Worm (Caenorhabditis elegans) whole organism, young adult: ENCODE results near the gene dmsr-6.

Experiments
- F49E8.2 ChIP-seq: sonication (generic microtip); optimal IDR thresholded peaks from 3 replicates; lab custom pipeline; 2017; ENCODE audit warnings: missing genetic modification characterization, mild to moderate bottlenecking, missing compliant biosample characterization, antibody characterized with exemption, moderate library complexity; ENCODE audit not compliant: insufficient read depth
- Y67H2A.10 ChIP-seq: fragments of 200-800 bp; sonication (Bioruptor generic); conservative IDR thresholded peaks from 2 replicates; pipeline ENCODE4 v1.3.6; 2022; ENCODE audit warnings: missing genetic modification reagents, missing genetic modification characterization, missing compliant biosample characterization
- ekl-4 ChIP-seq: fragments of 200-800 bp; sonication (Bioruptor generic); IDR thresholded peaks from 2 replicates; pipeline ENCODE4 v1.3.6; 2022; ENCODE audit warnings: missing genetic modification reagents, missing genetic modification characterization, missing compliant biosample characterization
- lin-26 ChIP-seq: fragments of 200-800 bp; sonication (Bioruptor generic); IDR thresholded peaks from 2 replicates; pipeline ENCODE4 v1.3.6; 2022; ENCODE audit warnings: missing genetic modification reagents, missing genetic modification characterization, missing compliant biosample characterization
- mel-28 ChIP-seq: sonication (generic microtip); optimal IDR thresholded peaks from 2 replicates; lab custom pipeline; 2016; ENCODE audit warnings: borderline replicate concordance, mild to moderate bottlenecking, missing genetic modification characterization, missing compliant biosample characterization
- mes-4 ChIP-seq: sonication (generic microtip); optimal IDR thresholded peaks from 2 replicates; lab custom pipeline; 2016; ENCODE audit warnings: missing genotype, missing genetic modification characterization, missing compliant biosample characterization
- ztf-22 ChIP-seq: fragments of 200-800 bp; sonication (Bioruptor generic); optimal IDR thresholded peaks from 2 replicates; lab custom pipeline; 2018; ENCODE audit warnings: mild to moderate bottlenecking, missing genetic modification characterization, moderate library complexity, missing compliant biosample characterization

DNA sequence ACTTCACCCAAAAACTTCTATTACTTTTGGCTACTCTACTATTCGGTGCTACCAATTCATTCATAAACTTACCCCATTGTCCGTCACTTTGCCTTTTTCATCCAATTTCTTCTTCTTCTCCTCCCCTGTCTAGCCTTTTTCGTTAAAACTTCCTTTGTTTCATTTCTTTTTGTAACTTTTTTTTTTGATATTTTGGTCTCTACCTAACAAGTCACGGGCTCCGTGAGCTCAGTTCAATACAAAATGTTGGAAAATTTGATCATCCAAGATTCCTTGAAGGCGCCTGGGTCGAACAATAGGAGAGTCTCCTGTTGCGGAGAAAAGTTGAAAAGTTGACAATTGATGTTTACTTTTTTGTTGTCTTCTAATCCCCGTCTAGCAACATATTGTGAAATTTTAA is 3.5 kb upstream of the dmsr-6 start:
- TF ChIP-seq ztf-22 (GFP tag; lab: Kevin White, UChicago) (no peak), ekl-4 (GFP tag; lab: Robert Waterston, UW) (no peak), mel-28 (tag; lab: Kevin White, UChicago) (no peak), mes-4 (no peak), F49E8.2 (tag; lab: Kevin White, UChicago) (no peak), lin-26 (no peak), Y67H2A.10 (GFP tag; lab: Robert Waterston, UW) (no peak)
